Worm (Caenorhabditis elegans) whole organism, late embryonic: ENCODE data around the gene mdt-29.

Source experiments
- ceh-34 ChIP-seq: sonication (generic microtip); optimal IDR thresholded peaks from 2 replicates; lab custom pipeline; 2016; ENCODE audit warnings: mild to moderate bottlenecking, missing genetic modification characterization, missing compliant biosample characterization
- ceh-9 ChIP-seq: sonication (generic microtip); optimal IDR thresholded peaks from 2 replicates; lab custom pipeline; 2016; ENCODE audit warnings: mild to moderate bottlenecking, missing genetic modification characterization, inconsistent platforms, missing compliant biosample characterization
- elt-2 ChIP-seq: sonication (generic microtip); optimal IDR thresholded peaks from 2 replicates; lab custom pipeline; 2016; ENCODE audit warnings: missing genetic modification reagents, missing genetic modification characterization, missing compliant biosample characterization
- elt-4 ChIP-seq: sonication (generic microtip); optimal IDR thresholded peaks from 2 replicates; lab custom pipeline; 2016; ENCODE audit warnings: missing genetic modification characterization, missing compliant biosample characterization
- hlh-30 ChIP-seq: sonication (generic microtip); optimal IDR thresholded peaks from 2 replicates; lab custom pipeline; 2017; ENCODE audit warnings: antibody characterized with exemption, missing genetic modification characterization, missing compliant biosample characterization; ENCODE audit not compliant: insufficient read depth
- lim-6 ChIP-seq: sonication (generic microtip); optimal IDR thresholded peaks from 2 replicates; lab custom pipeline; 2016; ENCODE audit warnings: missing genetic modification characterization, missing compliant biosample characterization
- nfya-1 ChIP-seq: sonication (generic microtip); optimal IDR thresholded peaks from 2 replicates; lab custom pipeline; 2017; ENCODE audit warnings: missing genetic modification characterization, mild to moderate bottlenecking, missing compliant biosample characterization, antibody characterized with exemption, moderate library complexity
- pag-3 ChIP-seq: sonication (generic microtip); optimal IDR thresholded peaks from 2 replicates; lab custom pipeline; 2016; ENCODE audit warnings: missing compliant biosample characterization, missing genetic modification characterization, borderline replicate concordance
- pha-4 ChIP-seq: fragments of 150-350 bp; optimal IDR thresholded peaks from 2 replicates; lab custom pipeline; 2018; ENCODE audit warnings: missing biosample characterization, missing genetic modification reagents, missing genetic modification characterization
- syd-9 ChIP-seq: sonication (generic microtip); optimal IDR thresholded peaks from 2 replicates; lab custom pipeline; 2016; ENCODE audit warnings: mild to moderate bottlenecking, missing genetic modification characterization, moderate library complexity, missing compliant biosample characterization
- tbx-2 ChIP-seq: sonication (generic microtip); optimal IDR thresholded peaks from 2 replicates; lab custom pipeline; 2016; ENCODE audit warnings: missing genetic modification characterization, missing compliant biosample characterization

DNA sequence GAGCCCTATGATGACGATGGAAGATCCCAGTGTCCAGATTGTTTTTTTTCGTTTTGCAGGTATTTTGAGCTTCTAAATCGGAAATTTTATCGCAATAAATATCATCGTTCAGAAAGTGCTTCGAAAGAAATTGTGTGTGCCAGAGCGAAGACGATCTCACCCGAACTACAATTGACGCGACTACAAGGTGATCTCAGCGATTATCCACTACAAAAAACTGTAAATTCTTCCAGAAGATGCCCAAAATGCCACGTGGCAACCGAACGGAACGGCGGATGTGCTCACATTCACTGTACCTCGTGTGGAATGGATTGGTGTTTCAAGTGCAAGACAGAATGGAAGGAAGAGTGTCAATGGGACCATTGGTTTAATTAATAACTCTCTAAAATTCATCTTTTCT lies at the start of gene mdt-29:
- TF ChIP-seq syd-9 (tag; lab: Kevin White, UChicago) (no peak), elt-2 (tag; lab: Kevin White, UChicago) (no peak), ceh-9 (tag; lab: Kevin White, UChicago) (no peak), lim-6 (no peak), tbx-2 (tag; lab: Kevin White, UChicago) (no peak), pha-4 (no peak), hlh-30 (tag; lab: Kevin White, UChicago) (no peak), elt-4 (tag; lab: Kevin White, UChicago) (no peak), nfya-1 (tag; lab: Kevin White, UChicago) (no peak), pag-3 (tag; lab: Kevin White, UChicago) (no peak), ceh-34 (tag; lab: Kevin White, UChicago) (no peak)
